Fruit fly (Drosophila melanogaster) whole organism, wandering third instar larva: ENCODE results near the gene t-cup.
A peak's percentile ranks its signal among the peaks of the same experiment; 100 is the strongest.

Source experiments
- Abd-B ChIP-seq: fragments of >200 bp; optimal IDR thresholded peaks from 2 replicates; lab custom pipeline; 2017; ENCODE audit warnings: missing biosample characterization, missing genetic modification characterization
- CG32264 ChIP-seq: fragments of 200-800 bp; sonication (Bioruptor generic); optimal IDR thresholded peaks from 2 replicates; lab custom pipeline; 2016; ENCODE audit warnings: missing biosample characterization, missing genetic modification characterization
- CG9705 ChIP-seq: fragments of 200-800 bp; sonication (Bioruptor generic); optimal IDR thresholded peaks from 2 replicates; lab custom pipeline; 2018; ENCODE audit warnings: missing biosample characterization, mild to moderate bottlenecking, missing genetic modification characterization
- CrebA ChIP-seq: fragments of 200-800 bp; sonication (Bioruptor generic); optimal IDR thresholded peaks from 2 replicates; lab custom pipeline; 2016; ENCODE audit warnings: missing biosample characterization, mild to moderate bottlenecking, missing genetic modification characterization, borderline replicate concordance
- Dfd ChIP-seq: fragments of >200 bp; optimal IDR thresholded peaks from 2 replicates; lab custom pipeline; 2017; ENCODE audit warnings: missing biosample characterization, missing genetic modification characterization
- Dif ChIP-seq: fragments of 200-275, 200-300 bp; sonication (Bioruptor generic); optimal IDR thresholded peaks from 2 replicates; lab custom pipeline; 2018; ENCODE audit warnings: missing biosample characterization, missing genetic modification characterization; ENCODE audit not compliant: partially characterized antibody
- GATAd ChIP-seq: sonication (Bioruptor generic); optimal IDR thresholded peaks from 2 replicates; lab custom pipeline; 2016; ENCODE audit warnings: missing biosample characterization, missing genetic modification characterization
- HLH106 ChIP-seq: fragments of 200-800 bp; optimal IDR thresholded peaks from 3 replicates; lab custom pipeline; 2019; ENCODE audit warnings: missing biosample characterization, mild to moderate bottlenecking, missing genetic modification characterization, moderate library complexity
- Hnf4 ChIP-seq: fragments of 200-800 bp; sonication (Bioruptor generic); optimal IDR thresholded peaks from 2 replicates; lab custom pipeline; 2016; ENCODE audit warnings: missing biosample characterization, mild to moderate bottlenecking, missing genetic modification characterization
- Hr78 ChIP-seq: fragments of >200 bp; optimal IDR thresholded peaks from 2 replicates; lab custom pipeline; 2017; ENCODE audit warnings: missing biosample characterization, missing genetic modification characterization
- Hr83 ChIP-seq: fragments of 200-300 bp; sonication (Bioruptor generic); optimal IDR thresholded peaks from 2 replicates; lab custom pipeline; 2016; ENCODE audit warnings: missing biosample characterization, mild to moderate bottlenecking, missing genetic modification characterization, moderate library complexity; ENCODE audit not compliant: poor library complexity, severe bottlenecking
- Jra ChIP-seq: sonication (Bioruptor generic); optimal IDR thresholded peaks from 2 replicates; lab custom pipeline; 2016; ENCODE audit warnings: missing biosample characterization, missing genetic modification characterization
- Mio ChIP-seq: sonication (Bioruptor generic); optimal IDR thresholded peaks from 2 replicates; lab custom pipeline; 2016; ENCODE audit warnings: missing biosample characterization, missing genetic modification characterization
- Myc ChIP-seq: fragments of >200 bp; optimal IDR thresholded peaks from 2 replicates; lab custom pipeline; 2017
- N ChIP-seq: fragments of >200 bp; optimal IDR thresholded peaks from 2 replicates; lab custom pipeline; 2018; ENCODE audit warnings: missing biosample characterization, missing external identifiers, missing genetic modification characterization
- OdsH ChIP-seq: fragments of 200-800 bp; sonication (Bioruptor generic); optimal IDR thresholded peaks from 2 replicates; lab custom pipeline; 2016; ENCODE audit warnings: missing biosample characterization, mild to moderate bottlenecking, missing genetic modification characterization
- Rel ChIP-seq, 2 experiments: fragments of 200-800 bp; sonication (Bioruptor generic) in 1 of 2; optimal IDR thresholded peaks; 2 replicates in 1 of 2; 3 replicates in 1 of 2; lab custom pipeline; 2016 to 2019; ENCODE audit warnings: mild to moderate bottlenecking in 2 of 2, missing biosample characterization in 2 of 2, missing genetic modification characterization in 2 of 2, moderate library complexity in 1 of 2
- Sp1 ChIP-seq: fragments of 200-800 bp; sonication (Bioruptor generic); optimal IDR thresholded peaks from 3 replicates; lab custom pipeline; 2019; ENCODE audit warnings: missing biosample characterization, mild to moderate bottlenecking, missing genetic modification characterization, moderate library complexity
- Vsx2 ChIP-seq: fragments of 200-300, 225-300 bp; sonication (Bioruptor generic); optimal IDR thresholded peaks from 2 replicates; lab custom pipeline; 2018; ENCODE audit warnings: missing biosample characterization, missing genetic modification characterization; ENCODE audit not compliant: partially characterized antibody
- br ChIP-seq: fragments of 200-800 bp; sonication (Bioruptor generic); optimal IDR thresholded peaks from 2 replicates; lab custom pipeline; 2016; ENCODE audit warnings: missing biosample characterization, missing genetic modification characterization
- brk ChIP-seq: fragments of 200-800 bp; sonication (Bioruptor generic); optimal IDR thresholded peaks from 2 replicates; lab custom pipeline; 2016; ENCODE audit warnings: missing biosample characterization, mild to moderate bottlenecking, missing genetic modification characterization
- dl ChIP-seq, 2 experiments: fragments of 175-275, 200-275 bp in 1 of 2; fragments of 200-275 bp in 1 of 2; sonication (Bioruptor generic); optimal IDR thresholded peaks; lab custom pipeline; 2018; ENCODE audit warnings: mild to moderate bottlenecking in 2 of 2, missing biosample characterization in 2 of 2, missing genetic modification characterization in 2 of 2, moderate library complexity in 2 of 2; ENCODE audit not compliant: partially characterized antibody in 2 of 2, insufficient read depth in 1 of 2
- dmrt93B ChIP-seq: fragments of 200-800 bp; sonication (Bioruptor generic); optimal IDR thresholded peaks from 2 replicates; lab custom pipeline; 2018; ENCODE audit warnings: missing biosample characterization, mild to moderate bottlenecking, missing genetic modification characterization
- dsf ChIP-seq: sonication (Bioruptor generic); optimal IDR thresholded peaks from 2 replicates; lab custom pipeline; 2016; ENCODE audit warnings: missing biosample characterization, missing genetic modification characterization, borderline replicate concordance
- ey ChIP-seq: fragments of 200-800 bp; sonication (Bioruptor generic); optimal IDR thresholded peaks from 2 replicates; lab custom pipeline; 2016; ENCODE audit warnings: missing biosample characterization, missing genetic modification characterization
- foxo ChIP-seq, 2 experiments: fragments of 200-800 bp; sonication (Bioruptor generic); optimal IDR thresholded peaks; 2 replicates in 1 of 2; 3 replicates in 1 of 2; lab custom pipeline; 2016 to 2017; ENCODE audit warnings: missing biosample characterization in 2 of 2, missing genetic modification characterization in 2 of 2
- fru ChIP-seq: fragments of 200-800 bp; sonication (Bioruptor generic); optimal IDR thresholded peaks from 3 replicates; lab custom pipeline; 2016; ENCODE audit warnings: missing biosample characterization, mild to moderate bottlenecking, missing genetic modification characterization
- h ChIP-seq: fragments of 200-800 bp; sonication (Bioruptor generic); optimal IDR thresholded peaks from 3 replicates; lab custom pipeline; 2016; ENCODE audit warnings: missing biosample characterization, mild to moderate bottlenecking, missing genetic modification characterization
- jim ChIP-seq: fragments of 175-275, 200-325 bp; sonication (Bioruptor generic); optimal IDR thresholded peaks from 2 replicates; lab custom pipeline; 2016; ENCODE audit warnings: missing biosample characterization, mild to moderate bottlenecking, missing genetic modification characterization
- lola ChIP-seq: fragments of >200 bp; optimal IDR thresholded peaks from 2 replicates; lab custom pipeline; 2017; ENCODE audit warnings: missing biosample characterization, missing genetic modification characterization
- pan ChIP-seq: fragments of >200 bp; optimal IDR thresholded peaks from 2 replicates; lab custom pipeline; 2017
- psq ChIP-seq: fragments of 200-800 bp; sonication (Bioruptor generic); optimal IDR thresholded peaks from 3 replicates; lab custom pipeline; 2017; ENCODE audit warnings: missing biosample characterization, mild to moderate bottlenecking, missing genetic modification characterization, moderate library complexity
- rgr ChIP-seq: fragments of 200-800 bp; sonication (Bioruptor generic); optimal IDR thresholded peaks from 3 replicates; lab custom pipeline; 2016; ENCODE audit warnings: missing biosample characterization, mild to moderate bottlenecking, missing genetic modification characterization
- sage ChIP-seq: fragments of 200-800 bp; sonication (Bioruptor generic); optimal IDR thresholded peaks from 2 replicates; lab custom pipeline; 2016; ENCODE audit warnings: missing biosample characterization, mild to moderate bottlenecking, missing genetic modification characterization
- sv ChIP-seq: fragments of 200-800 bp; sonication (Bioruptor generic); optimal IDR thresholded peaks from 3 replicates; lab custom pipeline; 2016; ENCODE audit warnings: missing biosample characterization, missing genetic modification characterization
- tai ChIP-seq: sonication (Bioruptor generic); optimal IDR thresholded peaks from 2 replicates; lab custom pipeline; 2016; ENCODE audit warnings: missing biosample characterization, missing genetic modification characterization
- usp ChIP-seq: fragments of >200 bp; optimal IDR thresholded peaks from 2 replicates; lab custom pipeline; 2017; ENCODE audit warnings: missing biosample characterization, missing genetic modification characterization
- woc ChIP-seq: sonication (Bioruptor generic); optimal IDR thresholded peaks from 2 replicates; lab custom pipeline; 2016; ENCODE audit warnings: missing biosample characterization, mild to moderate bottlenecking, missing genetic modification characterization

Gene t-cup

dm6 chr2L:12497283-12498265, at the start of gene t-cup:
Gene t-cup (minus strand): TSS chr2L:12497333.
- TF ChIP-seq jim (GFP tag; lab: Kevin White, UChicago) (peak; percentile 95), h (peak; percentile 97), sv (no peak), CrebA (GFP tag; lab: Kevin White, UChicago) (peak; percentile 90), woc (GFP tag; lab: Kevin White, UChicago) (peak; percentile 67), GATAd (GFP tag; lab: Kevin White, UChicago) (peak; percentile 86), Hr78 (GFP tag; lab: Kevin White, UChicago) (no peak), Jra (GFP tag; lab: Kevin White, UChicago) (peak; percentile 95), Mio (GFP tag; lab: Kevin White, UChicago) (peak; percentile 79), Myc (no peak), dmrt93B (GFP tag; lab: Kevin White, UChicago) (peak; percentile 66), fru (GFP tag; lab: Kevin White, UChicago) (peak; percentile 85), Dfd (GFP tag; lab: Kevin White, UChicago) (no peak), rgr (GFP tag; lab: Kevin White, UChicago) (peak; percentile 95), foxo (GFP tag; optimal IDR thresholded peaks at IDR 0.05; lab: Kevin White, UChicago) (peak; percentile 79 to 82), tai (GFP tag; lab: Kevin White, UChicago) (peak; percentile 93), OdsH (GFP tag; lab: Kevin White, UChicago) (peak; percentile 94), ey (peak; percentile 66), CG9705 (GFP tag; lab: Kevin White, UChicago) (peak; percentile 85), brk (peak; percentile 94), pan (no peak), Hr83 (GFP tag; lab: Kevin White, UChicago) (peak; percentile 100), psq (GFP tag; lab: Kevin White, UChicago) (peak; percentile 87), N (GFP tag; lab: Kevin White, UChicago) (no peak), lola (GFP tag; lab: Kevin White, UChicago) (no peak), Sp1 (peak; percentile 88), br (peak; percentile 95), Dif (GFP tag; lab: Kevin White, UChicago) (peak; percentile 73), CG32264 (GFP tag; lab: Kevin White, UChicago) (peak; percentile 85), HLH106 (peak; percentile 73), usp (GFP tag; lab: Kevin White, UChicago) (no peak), Abd-B (GFP tag; lab: Kevin White, UChicago) (no peak), sage (peak; percentile 90), dsf (GFP tag; lab: Kevin White, UChicago) (peak; percentile 77), Rel (GFP tag; optimal IDR thresholded peaks at IDR 0.05; lab: Kevin White, UChicago) (peak; percentile 72), Rel (tag; optimal IDR thresholded peaks at IDR 0.05; lab: Kevin White, UChicago) (peak; percentile 82), Hnf4 (peak; percentile 95), Vsx2 (GFP tag; lab: Kevin White, UChicago) (peak; percentile 78), dl (GFP tag; optimal IDR thresholded peaks at IDR 0.05; lab: Kevin White, UChicago; ENCODE audit: insufficient read depth in 1 of 2, partially characterized antibody in 2 of 2) (peak in 1 of 2 experiments; percentile 10)
